Worm (Caenorhabditis elegans) whole organism, young adult: Measurements from ENCODE around the gene T19C4.1.

Source experiments
- B0035.1 ChIP-seq: sonication (generic microtip); optimal IDR thresholded peaks from 2 replicates; lab custom pipeline; 2016; ENCODE audit warnings: missing genetic modification characterization, mild to moderate bottlenecking, missing compliant biosample characterization, missing genotype, missing genetic modification reagents
- C06A6.2 ChIP-seq: fragments of 200-800 bp; sonication (Bioruptor generic); conservative IDR thresholded peaks from 2 replicates; pipeline ENCODE4 v1.3.6; 2022; ENCODE audit warnings: missing genetic modification characterization, missing compliant biosample characterization
- D2030.7 ChIP-seq: fragments of 200-800 bp; sonication (Bioruptor generic); IDR thresholded peaks from 2 replicates; pipeline ENCODE4 v1.3.6; 2022; ENCODE audit warnings: missing genetic modification reagents, missing genetic modification characterization, missing compliant biosample characterization
- F22D6.2 ChIP-seq: sonication (generic microtip); optimal IDR thresholded peaks from 2 replicates; lab custom pipeline; 2016; ENCODE audit warnings: mild to moderate bottlenecking, missing genetic modification characterization, missing compliant biosample characterization
- F39B2.1 ChIP-seq: fragments of 200-800 bp; sonication (Bioruptor generic); IDR thresholded peaks from 2 replicates; pipeline ENCODE4 v1.3.6; 2022; ENCODE audit warnings: missing genetic modification reagents, missing genetic modification characterization, missing compliant biosample characterization
- F57A8.1 ChIP-seq: fragments of 200-800 bp; sonication (Bioruptor generic); optimal IDR thresholded peaks from 2 replicates; lab custom pipeline; 2018; ENCODE audit warnings: mild to moderate bottlenecking, missing genetic modification characterization, moderate library complexity, missing compliant biosample characterization
- T07F8.4 ChIP-seq: sonication (generic microtip); optimal IDR thresholded peaks from 2 replicates; lab custom pipeline; 2016; ENCODE audit warnings: mild to moderate bottlenecking, missing genetic modification characterization, moderate library complexity, missing compliant biosample characterization
- T26A5.8 ChIP-seq: sonication (generic microtip); optimal IDR thresholded peaks from 2 replicates; lab custom pipeline; 2016; ENCODE audit warnings: missing genetic modification characterization, missing compliant biosample characterization
- Y53F4B.3 ChIP-seq: fragments of 200-800 bp; sonication (Bioruptor generic); IDR thresholded peaks from 2 replicates; pipeline ENCODE4 v1.3.6; 2022; ENCODE audit warnings: missing genetic modification reagents, missing genetic modification characterization, missing compliant biosample characterization
- Y56A3A.18 ChIP-seq: fragments of 200-800 bp; sonication (Bioruptor generic); IDR thresholded peaks from 2 replicates; pipeline ENCODE4 v1.3.6; 2022; ENCODE audit warnings: missing genetic modification reagents, missing genetic modification characterization, missing compliant biosample characterization
- Y79H2A.3 ChIP-seq: fragments of 200-800 bp; sonication (Bioruptor generic); conservative IDR thresholded peaks from 2 replicates; pipeline ENCODE4 v1.3.6; 2022; ENCODE audit warnings: missing genetic modification reagents, missing genetic modification characterization, missing compliant biosample characterization
- ZK185.1 ChIP-seq: sonication (generic microtip); optimal IDR thresholded peaks from 2 replicates; lab custom pipeline; 2016; ENCODE audit warnings: mild to moderate bottlenecking, missing genetic modification characterization, missing compliant biosample characterization; ENCODE audit not compliant: poor library complexity, severe bottlenecking
- akir-1 ChIP-seq: fragments of 200-800 bp; sonication (Bioruptor generic); optimal IDR thresholded peaks from 2 replicates; lab custom pipeline; 2018; ENCODE audit warnings: mild to moderate bottlenecking, missing genetic modification characterization, moderate library complexity, missing compliant biosample characterization
- aptf-3 ChIP-seq: fragments of 200-800 bp; sonication (Bioruptor generic); IDR thresholded peaks from 2 replicates; pipeline ENCODE4 v1.3.6; 2022; ENCODE audit warnings: missing genetic modification characterization, missing compliant biosample characterization
- atf-7 ChIP-seq: sonication (generic microtip); optimal IDR thresholded peaks from 2 replicates; lab custom pipeline; 2017; ENCODE audit warnings: mild to moderate bottlenecking, missing genetic modification characterization, missing compliant biosample characterization
- bed-1 ChIP-seq: fragments of 200-800 bp; sonication (Bioruptor generic); IDR thresholded peaks from 2 replicates; pipeline ENCODE4 v1.3.6; 2022; ENCODE audit warnings: missing genetic modification reagents, missing genetic modification characterization, missing compliant biosample characterization
- cebp-2 ChIP-seq: fragments of 200-800 bp; sonication (Bioruptor generic); IDR thresholded peaks from 2 replicates; pipeline ENCODE4 v1.3.6; 2022; ENCODE audit warnings: missing genetic modification characterization, missing compliant biosample characterization
- ceh-100 ChIP-seq: fragments of 200-800 bp; sonication (Bioruptor generic); IDR thresholded peaks from 2 replicates; pipeline ENCODE4 v1.3.6; 2022; ENCODE audit warnings: missing genetic modification reagents, missing genetic modification characterization, missing compliant biosample characterization
- die-1 ChIP-seq: sonication (generic microtip); optimal IDR thresholded peaks from 2 replicates; lab custom pipeline; 2016; ENCODE audit warnings: missing genotype, mild to moderate bottlenecking, missing genetic modification characterization, missing compliant biosample characterization
- dpl-1 ChIP-seq: fragments of 150-350 bp; optimal IDR thresholded peaks from 2 replicates; lab custom pipeline; 2014; ENCODE audit warnings: missing biosample characterization, missing genetic modification reagents, missing genetic modification characterization
- ekl-4 ChIP-seq: fragments of 200-800 bp; sonication (Bioruptor generic); IDR thresholded peaks from 2 replicates; pipeline ENCODE4 v1.3.6; 2022; ENCODE audit warnings: missing genetic modification reagents, missing genetic modification characterization, missing compliant biosample characterization
- ets-4 ChIP-seq: fragments of 200-800 bp; sonication (Bioruptor generic); optimal IDR thresholded peaks from 2 replicates; lab custom pipeline; 2018; ENCODE audit warnings: mild to moderate bottlenecking, missing genetic modification characterization, missing compliant biosample characterization
- fkh-3 ChIP-seq: sonication (generic microtip); optimal IDR thresholded peaks from 2 replicates; lab custom pipeline; 2016; ENCODE audit warnings: mild to moderate bottlenecking, missing genetic modification characterization, missing compliant biosample characterization
- hlh-12 ChIP-seq: sonication (generic microtip); optimal IDR thresholded peaks from 2 replicates; lab custom pipeline; 2016; ENCODE audit warnings: missing genetic modification characterization, missing compliant biosample characterization
- hlh-26 ChIP-seq: fragments of 200-800 bp; sonication (Bioruptor generic); conservative IDR thresholded peaks from 2 replicates; pipeline ENCODE4 v1.3.6; 2022; ENCODE audit warnings: missing genetic modification reagents, missing genetic modification characterization, missing compliant biosample characterization
- hrde-1 ChIP-seq: sonication (generic microtip); optimal IDR thresholded peaks from 2 replicates; lab custom pipeline; 2016; ENCODE audit warnings: missing genetic modification characterization, mild to moderate bottlenecking, missing compliant biosample characterization, moderate library complexity, missing genotype, missing genetic modification reagents, borderline replicate concordance
- hsf-1 ChIP-seq: fragments of 200-800 bp; sonication (Bioruptor generic); IDR thresholded peaks from 2 replicates; pipeline ENCODE4 v1.3.6; 2022; ENCODE audit warnings: missing genetic modification reagents, missing genetic modification characterization, missing compliant biosample characterization
- let-526 ChIP-seq: fragments of 200-800 bp; sonication (Bioruptor generic); IDR thresholded peaks from 2 replicates; pipeline ENCODE4 v1.3.6; 2022; ENCODE audit warnings: missing genetic modification reagents, missing genetic modification characterization, missing compliant biosample characterization
- lin-40 ChIP-seq: sonication (generic microtip); optimal IDR thresholded peaks from 2 replicates; lab custom pipeline; 2016; ENCODE audit warnings: missing genetic modification characterization, mild to moderate bottlenecking, missing compliant biosample characterization, missing genotype, missing genetic modification reagents
- lir-1 ChIP-seq: fragments of 200-800 bp; sonication (Bioruptor generic); conservative IDR thresholded peaks from 2 replicates; pipeline ENCODE4 v1.3.6; 2022; ENCODE audit warnings: missing genetic modification reagents, missing genetic modification characterization, missing compliant biosample characterization
- mcd-1 ChIP-seq: fragments of 200-800 bp; sonication (Bioruptor generic); IDR thresholded peaks from 2 replicates; pipeline ENCODE4 v1.3.6; 2022; ENCODE audit warnings: missing genetic modification reagents, missing genetic modification characterization, missing compliant biosample characterization
- nfya-2 ChIP-seq: fragments of 200-800 bp; sonication (Bioruptor generic); IDR thresholded peaks from 2 replicates; pipeline ENCODE4 v1.3.6; 2022; ENCODE audit warnings: missing genetic modification reagents, missing genetic modification characterization, missing compliant biosample characterization
- nfyb-1 ChIP-seq: fragments of 200-800 bp; sonication (Bioruptor generic); IDR thresholded peaks from 2 replicates; pipeline ENCODE4 v1.3.6; 2022; ENCODE audit warnings: missing genetic modification reagents, missing genetic modification characterization, missing compliant biosample characterization
- pbrm-1 ChIP-seq: fragments of 200-800 bp; sonication (Bioruptor generic); IDR thresholded peaks from 2 replicates; pipeline ENCODE4 v1.3.6; 2022; ENCODE audit warnings: missing genetic modification reagents, missing genetic modification characterization, missing compliant biosample characterization
- rec-8 ChIP-seq, 2 experiments: sonication (generic microtip); optimal IDR thresholded peaks; 2 replicates each; lab custom pipeline; 2016; ENCODE audit warnings: mild to moderate bottlenecking in 2 of 2, missing genetic modification characterization in 2 of 2, missing genetic modification reagents in 2 of 2, missing genotype in 2 of 2, missing biosample characterization in 1 of 2, missing compliant biosample characterization in 1 of 2, moderate library complexity in 1 of 2
- snpc-1.1 ChIP-seq: sonication (generic microtip); optimal IDR thresholded peaks from 2 replicates; lab custom pipeline; 2017; ENCODE audit warnings: missing genetic modification characterization, mild to moderate bottlenecking, missing compliant biosample characterization, antibody characterized with exemption, moderate library complexity, missing genotype, missing genetic modification reagents; ENCODE audit not compliant: insufficient read depth
- snpc-3.4 ChIP-seq: sonication (generic microtip); optimal IDR thresholded peaks from 2 replicates; lab custom pipeline; 2017; ENCODE audit warnings: missing genetic modification characterization, mild to moderate bottlenecking, missing compliant biosample characterization, antibody characterized with exemption, moderate library complexity, missing genotype, missing genetic modification reagents
- tbx-9 ChIP-seq: sonication (generic microtip); optimal IDR thresholded peaks from 2 replicates; lab custom pipeline; 2016; ENCODE audit warnings: borderline replicate concordance, missing genetic modification characterization, inconsistent platforms, missing compliant biosample characterization
- xnd-1 ChIP-seq: sonication (generic microtip); optimal IDR thresholded peaks from 2 replicates; lab custom pipeline; 2016; ENCODE audit warnings: missing genotype, missing genetic modification reagents, missing genetic modification characterization, missing compliant biosample characterization
- zfh-2 ChIP-seq: fragments of 200-800 bp; sonication (Bioruptor generic); conservative IDR thresholded peaks from 2 replicates; pipeline ENCODE4 v1.3.6; 2022; ENCODE audit warnings: missing genetic modification reagents, missing genetic modification characterization, missing compliant biosample characterization
- ztf-18 ChIP-seq: sonication (generic microtip); optimal IDR thresholded peaks from 2 replicates; lab custom pipeline; 2016; ENCODE audit warnings: missing genotype, mild to moderate bottlenecking, missing genetic modification characterization, missing compliant biosample characterization
- ztf-25 ChIP-seq: fragments of 200-800 bp; sonication (Bioruptor generic); IDR thresholded peaks from 2 replicates; pipeline ENCODE4 v1.3.6; 2022; ENCODE audit warnings: missing genetic modification reagents, missing genetic modification characterization, missing compliant biosample characterization
- ztf-28 ChIP-seq: fragments of 200-800 bp; sonication (Bioruptor generic); IDR thresholded peaks from 2 replicates; pipeline ENCODE4 v1.3.6; 2022; ENCODE audit warnings: missing genetic modification reagents, missing genetic modification characterization, missing compliant biosample characterization

T19C4.1 gene

DNA sequence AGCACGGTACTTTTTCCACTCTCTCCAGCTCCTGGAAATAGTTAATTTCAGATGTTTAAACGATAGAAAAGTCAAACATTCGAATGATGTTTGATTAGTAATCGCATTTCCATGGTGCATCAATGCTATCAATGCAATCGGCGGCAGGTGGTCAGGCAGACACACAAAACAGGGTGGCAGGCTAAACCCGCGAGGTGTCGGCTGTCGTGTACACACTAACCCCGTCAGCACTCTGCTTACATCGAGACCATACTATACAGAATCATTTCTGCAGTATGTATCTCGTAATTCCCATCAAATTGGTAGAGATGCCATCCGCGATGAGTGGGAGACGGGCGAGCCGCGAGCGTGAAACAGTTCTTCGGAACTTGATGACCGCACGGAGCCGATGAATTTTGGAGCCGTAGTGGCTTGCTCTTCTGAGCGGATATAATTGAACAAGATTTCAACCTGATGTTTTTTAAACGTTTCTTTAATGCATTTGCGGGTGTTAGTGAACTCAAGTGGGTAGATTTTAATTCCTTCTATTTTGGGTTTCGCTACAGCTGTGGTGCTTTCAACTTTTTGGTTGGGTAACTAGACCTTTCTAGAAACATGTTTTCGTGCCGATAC lies 27.3 kb downstream of the T19C4.1 start (continued):
- TF ChIP-seq mcd-1 (GFP tag; lab: Robert Waterston, UW): peak; percentile 80
- peak; percentile 98 for TF ChIP-seq pbrm-1 (GFP tag; lab: Robert Waterston, UW)
- TF ChIP-seq xnd-1 (tag; lab: Kevin White, UChicago): peak; percentile 10
- peak; percentile 26 for TF ChIP-seq ztf-18 (tag; lab: Kevin White, UChicago)
- TF ChIP-seq snpc-3.4 (tag; lab: Kevin White, UChicago): peak; percentile 94

DNA sequence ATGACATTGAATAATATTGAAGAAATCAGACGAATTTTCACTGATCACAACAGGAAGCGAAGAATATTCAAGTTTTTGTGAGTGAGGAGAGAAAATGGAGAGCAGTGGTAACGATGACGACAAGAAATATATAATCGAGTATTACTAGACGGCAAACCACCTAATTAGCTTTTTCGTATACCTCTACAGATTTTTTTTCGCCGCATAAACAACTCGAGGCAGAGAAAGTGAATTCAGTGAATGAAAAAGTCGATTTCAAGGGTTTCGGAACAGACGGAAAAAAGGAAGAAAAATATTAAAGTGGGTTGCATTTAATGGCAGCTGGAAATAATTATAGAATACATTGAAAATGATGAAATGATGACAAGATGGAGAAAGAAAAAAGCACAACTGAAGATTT lies 28.1 kb downstream of the T19C4.1 start, which contains the start of gene gpa-1:
Gene gpa-1 (minus strand): TSS at position 101 of the 400 bp plus-strand sequence.
- TF ChIP-seq hrde-1 (tag; lab: Kevin White, UChicago) (no peak), C06A6.2 (GFP tag; lab: Robert Waterston, UW) (no peak), ekl-4 (no peak), Y53F4B.3 (GFP tag; lab: Robert Waterston, UW) (no peak), dpl-1 (GFP tag; lab: Kevin White, UChicago) (no peak), hlh-12 (tag; lab: Kevin White, UChicago) (no peak), T26A5.8 (tag; lab: Kevin White, UChicago) (no peak), snpc-1.1 (no peak), ceh-100 (GFP tag; lab: Robert Waterston, UW) (no peak), cebp-2 (GFP tag; lab: Robert Waterston, UW) (no peak)

DNA sequence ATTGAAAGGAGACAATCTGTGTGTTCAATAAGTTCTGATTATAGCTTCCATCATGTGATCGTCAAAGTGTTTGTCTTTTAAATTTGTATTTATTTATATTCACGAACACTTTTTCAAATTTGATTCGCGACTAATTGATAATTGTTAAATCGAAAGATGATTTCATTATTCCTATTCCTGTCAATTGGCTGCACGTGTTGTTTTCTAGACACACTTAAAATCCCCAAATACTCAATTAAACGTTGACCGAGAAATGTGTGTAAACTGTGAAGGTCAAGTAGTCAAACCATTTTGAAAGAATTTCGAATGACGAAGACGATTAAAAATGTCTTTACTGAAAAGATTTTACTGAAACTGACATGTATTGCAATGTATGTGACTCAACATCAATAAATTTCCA lies 31.4 kb downstream of the T19C4.1 start:
- TF ChIP-seq F39B2.1 (GFP tag; lab: Robert Waterston, UW): no peak
- no peak for TF ChIP-seq ZK185.1
- TF ChIP-seq lin-40 (tag; lab: Kevin White, UChicago): no peak
- TF ChIP-seq bed-1 (GFP tag; lab: Robert Waterston, UW): no peak
- TF ChIP-seq B0035.1: no peak
- TF ChIP-seq ets-4: no peak
- no peak for TF ChIP-seq mcd-1 (GFP tag; lab: Robert Waterston, UW)
- no peak for TF ChIP-seq hlh-26 (GFP tag; lab: Robert Waterston, UW)
- TF ChIP-seq nfyb-1 (GFP tag; lab: Robert Waterston, UW): no peak
- no peak for TF ChIP-seq tbx-9
- no peak for TF ChIP-seq F57A8.1 (GFP tag; lab: Kevin White, UChicago)
- no peak for TF ChIP-seq atf-7
- no peak for TF ChIP-seq dpl-1 (GFP tag; lab: Kevin White, UChicago)
- no peak for TF ChIP-seq hsf-1 (GFP tag; lab: Robert Waterston, UW)

DNA sequence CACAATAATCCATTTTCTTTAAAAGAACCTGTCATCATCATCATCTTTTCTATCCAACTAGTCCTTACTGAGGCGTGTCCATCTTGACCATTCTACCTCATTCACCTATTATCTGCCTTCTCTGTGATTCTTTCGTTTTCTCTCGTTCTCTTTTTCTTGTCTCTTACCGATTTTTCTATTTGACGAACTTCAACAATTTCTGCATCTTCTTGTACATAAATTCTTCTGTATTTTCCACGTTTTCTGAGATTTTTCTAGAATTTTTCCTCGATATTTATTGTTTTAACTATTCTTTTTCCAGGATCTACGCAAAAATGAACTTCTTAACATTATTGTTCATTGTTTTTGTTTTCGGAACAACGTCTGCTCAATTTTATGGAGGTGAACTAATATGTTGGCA lies 33.4 kb downstream of the T19C4.1 start, which contains the start of gene cnc-10:
Gene cnc-10 (plus strand): TSS at position 301 of the 400 bp plus-strand sequence.
- TF ChIP-seq cebp-2 (GFP tag; lab: Robert Waterston, UW) (no peak), Y56A3A.18 (GFP tag; lab: Robert Waterston, UW) (no peak), lir-1 (GFP tag; lab: Robert Waterston, UW) (no peak), nfya-2 (GFP tag; lab: Robert Waterston, UW) (no peak), die-1 (tag; lab: Kevin White, UChicago) (no peak), Y79H2A.3 (GFP tag; lab: Robert Waterston, UW) (no peak), hrde-1 (tag; lab: Kevin White, UChicago) (no peak), let-526 (GFP tag; lab: Robert Waterston, UW) (no peak), aptf-3 (GFP tag; lab: Robert Waterston, UW) (no peak), F22D6.2 (no peak), T07F8.4 (tag; lab: Kevin White, UChicago) (no peak), rec-8 (tag; optimal IDR thresholded peaks at IDR 0.05; lab: Kevin White, UChicago) (no peak), D2030.7 (no peak), zfh-2 (GFP tag; lab: Robert Waterston, UW) (no peak), ztf-25 (GFP tag; lab: Robert Waterston, UW) (no peak), nfyb-1 (GFP tag; lab: Robert Waterston, UW) (no peak), ztf-28 (GFP tag; lab: Robert Waterston, UW) (no peak), fkh-3 (tag; lab: Kevin White, UChicago) (no peak), akir-1 (no peak), F57A8.1 (GFP tag; lab: Kevin White, UChicago) (no peak)
